Fruit fly (Drosophila melanogaster) whole organism, embryonic: ENCODE measurements around the gene Uck.

Source experiments
- ATbp ChIP-seq: fragments of 200-800 bp; sonication (Bioruptor generic); optimal IDR thresholded peaks from 2 replicates; lab custom pipeline; 2017; ENCODE audit warnings: missing biosample characterization, mild to moderate bottlenecking, missing genetic modification characterization, missing genetic modification reagents
- Ada2b ChIP-seq: fragments of 200-800 bp; sonication (Bioruptor generic); IDR thresholded peaks from 2 replicates; pipeline ENCODE4 v1.3.6; 2022; ENCODE audit warnings: missing biosample characterization, missing genetic modification characterization
- C15 ChIP-seq: fragments of 200-800 bp; sonication (Bioruptor generic); IDR thresholded peaks from 3 replicates; pipeline ENCODE4 v1.3.6; 2022; ENCODE audit warnings: missing biosample characterization, missing genetic modification characterization
- CG10267 ChIP-seq: fragments of 200-800 bp; sonication (Bioruptor generic); optimal IDR thresholded peaks from 2 replicates; lab custom pipeline; 2018; ENCODE audit warnings: missing biosample characterization, mild to moderate bottlenecking, missing genetic modification characterization, moderate library complexity
- CG10979 ChIP-seq: fragments of 200-800 bp; sonication (Bioruptor generic); optimal IDR thresholded peaks from 2 replicates; lab custom pipeline; 2018; ENCODE audit warnings: missing biosample characterization, mild to moderate bottlenecking, missing genetic modification characterization, moderate library complexity
- CG11456 ChIP-seq: fragments of 200-800 bp; sonication (Bioruptor generic); IDR thresholded peaks from 3 replicates; pipeline ENCODE4 v1.3.6; 2022; ENCODE audit warnings: missing biosample characterization, missing genetic modification characterization
- CG11504 ChIP-seq: fragments of 200-800 bp; sonication (Bioruptor generic); optimal IDR thresholded peaks from 3 replicates; lab custom pipeline; 2019; ENCODE audit warnings: missing biosample characterization, mild to moderate bottlenecking, missing genetic modification characterization, moderate library complexity
- CG12942 ChIP-seq: fragments of 200-800 bp; sonication (Bioruptor generic); optimal IDR thresholded peaks from 3 replicates; lab custom pipeline; 2016; ENCODE audit warnings: missing biosample characterization, missing genetic modification characterization
- CG14441 ChIP-seq: fragments of 200-800 bp; sonication (Bioruptor generic); IDR thresholded peaks from 2 replicates; pipeline ENCODE4 v1.3.6; 2022; ENCODE audit warnings: missing biosample characterization, missing genetic modification characterization
- CG14667 ChIP-seq: fragments of 200-800 bp; sonication (Bioruptor generic); IDR thresholded peaks from 2 replicates; pipeline ENCODE4 v1.3.6; 2022; ENCODE audit warnings: missing biosample characterization, missing genetic modification characterization
- CG14860 ChIP-seq: fragments of 200-800 bp; sonication (Bioruptor generic); IDR thresholded peaks from 3 replicates; pipeline ENCODE4 v1.3.6; 2022; ENCODE audit warnings: missing biosample characterization, missing genetic modification characterization; ENCODE audit not compliant: partially characterized antibody
- CG15011 ChIP-seq: fragments of 200-800 bp; sonication (Bioruptor generic); optimal IDR thresholded peaks from 3 replicates; lab custom pipeline; 2018; ENCODE audit warnings: missing biosample characterization, mild to moderate bottlenecking, missing genetic modification characterization
- CG16815 ChIP-seq: fragments of 200-800 bp; sonication (Bioruptor generic); optimal IDR thresholded peaks from 3 replicates; lab custom pipeline; 2017; ENCODE audit warnings: missing biosample characterization, mild to moderate bottlenecking, missing genetic modification characterization
- CG17359 ChIP-seq: fragments of 200-800 bp; sonication (Bioruptor generic); optimal IDR thresholded peaks from 3 replicates; lab custom pipeline; 2018; ENCODE audit warnings: missing biosample characterization, mild to moderate bottlenecking, missing genetic modification characterization, moderate library complexity
- CG17361 ChIP-seq: fragments of 200-800 bp; sonication (Bioruptor generic); IDR thresholded peaks from 3 replicates; pipeline ENCODE4 v1.3.6; 2022; ENCODE audit warnings: missing biosample characterization, missing genetic modification characterization
- CG31365 ChIP-seq: fragments of 200-800 bp; sonication (Bioruptor generic); optimal IDR thresholded peaks from 2 replicates; lab custom pipeline; 2018; ENCODE audit warnings: missing biosample characterization, mild to moderate bottlenecking, missing genetic modification characterization
- CG3281 ChIP-seq: fragments of 200-800 bp; sonication (Bioruptor generic); optimal IDR thresholded peaks from 3 replicates; lab custom pipeline; 2017; ENCODE audit warnings: missing biosample characterization, mild to moderate bottlenecking, missing genetic modification characterization
- CG4328 ChIP-seq: fragments of 200-800 bp; sonication (Bioruptor generic); optimal IDR thresholded peaks from 3 replicates; lab custom pipeline; 2017; ENCODE audit warnings: missing biosample characterization, missing genetic modification reagents, missing genetic modification characterization
- CG6813 ChIP-seq: fragments of 200-800 bp; sonication (Bioruptor generic); optimal IDR thresholded peaks from 2 replicates; lab custom pipeline; 2017; ENCODE audit warnings: missing biosample characterization, missing genetic modification characterization, mild to moderate bottlenecking, moderate library complexity, missing genetic modification reagents
- CG7786 ChIP-seq: fragments of 200-800 bp; sonication (Bioruptor generic); optimal IDR thresholded peaks from 2 replicates; lab custom pipeline; 2016; ENCODE audit warnings: missing biosample characterization, missing genetic modification characterization
- CG9727 ChIP-seq: fragments of 200-800 bp; sonication (Bioruptor generic); optimal IDR thresholded peaks from 3 replicates; lab custom pipeline; 2017; ENCODE audit warnings: missing biosample characterization, mild to moderate bottlenecking, missing genetic modification characterization
- CkIIα-i1 ChIP-seq: fragments of 200-800 bp; sonication (Bioruptor generic); IDR thresholded peaks from 2 replicates; pipeline ENCODE4 v1.3.6; 2022; ENCODE audit warnings: missing biosample characterization, missing genetic modification characterization
- D19A ChIP-seq: fragments of 200-800 bp; optimal IDR thresholded peaks from 3 replicates; lab custom pipeline; 2019; ENCODE audit warnings: missing biosample characterization, mild to moderate bottlenecking, missing genetic modification characterization, moderate library complexity
- Dfd ChIP-seq, 2 experiments: fragments of >200 bp; optimal IDR thresholded peaks; 2 replicates each; lab custom pipeline; 2017; ENCODE audit warnings: missing biosample characterization in 2 of 2, missing genetic modification characterization in 2 of 2
- Dref ChIP-seq: fragments of 200-800 bp; sonication (Bioruptor generic); IDR thresholded peaks from 2 replicates; pipeline ENCODE4 v1.3.6; 2022; ENCODE audit warnings: missing biosample characterization, missing genetic modification characterization
- Fer3 ChIP-seq: fragments of 200-800 bp; sonication (Bioruptor generic); optimal IDR thresholded peaks from 2 replicates; lab custom pipeline; 2018; ENCODE audit warnings: missing biosample characterization, mild to moderate bottlenecking, missing genetic modification characterization, moderate library complexity
- HHEX ChIP-seq: fragments of 200-800 bp; sonication (Bioruptor generic); optimal IDR thresholded peaks from 3 replicates; lab custom pipeline; 2017; ENCODE audit warnings: missing biosample characterization, mild to moderate bottlenecking, missing genetic modification characterization, missing genetic modification reagents
- Hr39 ChIP-seq: fragments of >200 bp; optimal IDR thresholded peaks from 2 replicates; lab custom pipeline; 2017
- Hr78 ChIP-seq, 2 experiments: fragments of 200-800 bp in 1 of 2; fragments of >200 bp in 1 of 2; sonication (Bioruptor generic) in 1 of 2; optimal IDR thresholded peaks; 2 replicates each; lab custom pipeline; 2017 to 2019; ENCODE audit warnings: missing biosample characterization in 2 of 2, missing genetic modification characterization in 2 of 2, mild to moderate bottlenecking in 1 of 2, moderate library complexity in 1 of 2
- NC2β ChIP-seq: fragments of 200-800 bp; sonication (Bioruptor generic); optimal IDR thresholded peaks from 2 replicates; lab custom pipeline; 2016; ENCODE audit warnings: missing biosample characterization, missing genetic modification characterization
- Nf-YB ChIP-seq: fragments of 200-800 bp; sonication (Bioruptor generic); optimal IDR thresholded peaks from 3 replicates; lab custom pipeline; 2019; ENCODE audit warnings: missing biosample characterization, mild to moderate bottlenecking, missing genetic modification characterization, moderate library complexity
- Sox100B ChIP-seq: fragments of 200-800 bp; sonication (Bioruptor generic); optimal IDR thresholded peaks from 3 replicates; lab custom pipeline; 2018; ENCODE audit warnings: missing biosample characterization, mild to moderate bottlenecking, missing genetic modification characterization
- Ssrp ChIP-seq: fragments of 200-800 bp; sonication (Bioruptor generic); optimal IDR thresholded peaks from 2 replicates; lab custom pipeline; 2018; ENCODE audit warnings: missing biosample characterization, mild to moderate bottlenecking, missing genetic modification characterization, moderate library complexity
- bsh ChIP-seq, 2 experiments: fragments of 200-800 bp; sonication (Bioruptor generic); optimal IDR thresholded peaks; 2 replicates each; lab custom pipeline; 2017 to 2018; ENCODE audit warnings: mild to moderate bottlenecking in 2 of 2, missing biosample characterization in 2 of 2, missing genetic modification characterization in 2 of 2, moderate library complexity in 1 of 2
- cas ChIP-seq: fragments of 200-800 bp; sonication (Bioruptor generic); IDR thresholded peaks from 2 replicates; pipeline ENCODE4 v1.3.6; 2022; ENCODE audit warnings: missing biosample characterization, missing genetic modification characterization
- cwo ChIP-seq: fragments of 200-800 bp; sonication (Bioruptor generic); optimal IDR thresholded peaks from 3 replicates; lab custom pipeline; 2017; ENCODE audit warnings: missing biosample characterization, missing genetic modification characterization, mild to moderate bottlenecking, moderate library complexity, missing genetic modification reagents
- dpn ChIP-seq, 2 experiments: fragments of 200-800 bp; sonication (Bioruptor generic); optimal IDR thresholded peaks; 3 replicates each; lab custom pipeline; 2016; ENCODE audit warnings: missing biosample characterization in 2 of 2, missing genetic modification characterization in 2 of 2
- en ChIP-seq: fragments of 200-800 bp; sonication (Bioruptor generic); optimal IDR thresholded peaks from 2 replicates; lab custom pipeline; 2016; ENCODE audit warnings: missing biosample characterization, missing genetic modification characterization
- gem ChIP-seq: fragments of 200-800 bp; sonication (Bioruptor generic); optimal IDR thresholded peaks from 2 replicates; lab custom pipeline; 2019; ENCODE audit warnings: missing biosample characterization, mild to moderate bottlenecking, missing genetic modification characterization, moderate library complexity
- hkb ChIP-seq, 2 experiments: fragments of 200-800 bp in 1 of 2; fragments of >200 bp in 1 of 2; sonication (Bioruptor generic) in 1 of 2; IDR thresholded peaks in 1 of 2; optimal IDR thresholded peaks in 1 of 2; 2 replicates each; pipeline versions ENCODE4 v1.3.6 to Lab custom; 2017 to 2022; ENCODE audit warnings: missing biosample characterization in 1 of 2, missing genetic modification characterization in 1 of 2
- lola ChIP-seq, 3 experiments: fragments of >200 bp in 2 of 3; fragments of 200-800 bp in 1 of 3; sonication (Bioruptor generic) in 1 of 3; optimal IDR thresholded peaks; 2 replicates each; lab custom pipeline; 2017 to 2019; ENCODE audit warnings: missing biosample characterization in 3 of 3, missing genetic modification characterization in 3 of 3, mild to moderate bottlenecking in 1 of 3, moderate library complexity in 1 of 3
- nmo ChIP-seq: fragments of 200-800 bp; sonication (Bioruptor generic); optimal IDR thresholded peaks from 2 replicates; lab custom pipeline; 2018; ENCODE audit warnings: missing biosample characterization, mild to moderate bottlenecking, missing genetic modification characterization, moderate library complexity
- org-1 ChIP-seq: fragments of 200-800 bp; sonication (Bioruptor generic); optimal IDR thresholded peaks from 2 replicates; lab custom pipeline; 2017; ENCODE audit warnings: missing biosample characterization, missing genetic modification characterization
- prd ChIP-seq, 3 experiments: fragments of >200 bp in 2 of 3; fragments of 200-800 bp in 1 of 3; sonication (Bioruptor generic) in 1 of 3; optimal IDR thresholded peaks in 2 of 3; IDR thresholded peaks in 1 of 3; 2 replicates in 2 of 3; 3 replicates in 1 of 3; pipeline versions ENCODE4 v1.3.6 to Lab custom; 2017 to 2022; ENCODE audit warnings: missing biosample characterization in 1 of 3, missing genetic modification characterization in 1 of 3
- ro ChIP-seq: fragments of 200-800 bp; sonication (Bioruptor generic); IDR thresholded peaks from 2 replicates; pipeline ENCODE4 v1.3.6; 2022; ENCODE audit warnings: missing biosample characterization, missing genetic modification characterization
- slbo ChIP-seq: fragments of 200-800 bp; sonication (Bioruptor generic); IDR thresholded peaks from 2 replicates; pipeline ENCODE4 v1.3.6; 2022; ENCODE audit warnings: missing biosample characterization, missing genetic modification characterization
- tna ChIP-seq: fragments of 200-800 bp; sonication (Bioruptor generic); IDR thresholded peaks from 2 replicates; pipeline ENCODE4 v1.3.6; 2022; ENCODE audit warnings: missing biosample characterization, missing genetic modification characterization; ENCODE audit not compliant: partially characterized antibody
- vnd ChIP-seq: fragments of 200-800 bp; sonication (Bioruptor generic); IDR thresholded peaks from 3 replicates; pipeline ENCODE4 v1.3.6; 2022; ENCODE audit warnings: missing biosample characterization, missing genetic modification characterization; ENCODE audit not compliant: partially characterized antibody
- wdn ChIP-seq: fragments of 200-800 bp; sonication (Bioruptor generic); IDR thresholded peaks from 2 replicates; pipeline ENCODE4 v1.3.6; 2022; ENCODE audit warnings: missing biosample characterization, missing genetic modification characterization

The Uck gene

dm6 chr3R:24298534-24298936 lies 8.6 kb downstream of the Uck start (continued):
- TF ChIP-seq Ssrp (tag; lab: Kevin White, UChicago) (peak; percentile 30), C15 (GFP tag; lab: Robert Waterston, UW) (no peak), Sox100B (peak; percentile 35), D19A (peak; percentile 62), CG17361 (GFP tag; lab: Robert Waterston, UW) (peak; percentile 31; the same call in 1 of the 3 replicates), CG3281 (GFP tag; lab: Kevin White, UChicago) (no peak), CG14441 (GFP tag; lab: Robert Waterston, UW) (peak; percentile 49), CG6813 (GFP tag; lab: Kevin White, UChicago) (peak; percentile 7), CG10267 (tag; lab: Kevin White, UChicago) (peak; percentile 12), Dfd (GFP tag; optimal IDR thresholded peaks at IDR 0.05; lab: Kevin White, UChicago) (no peak), CG7786 (GFP tag; lab: Kevin White, UChicago) (no peak), CG10979 (tag; lab: Kevin White, UChicago) (peak; percentile 33), nmo (GFP tag; lab: Kevin White, UChicago) (peak; percentile 24), ATbp (GFP tag; lab: Kevin White, UChicago) (peak; percentile 39), CG4328 (GFP tag; lab: Kevin White, UChicago) (no peak), CG14860 (GFP tag; lab: Robert Waterston, UW) (no peak), prd (optimal IDR thresholded peaks at IDR 0.05; lab: Kevin White, UChicago) (no peak), prd (GFP tag; IDR thresholded peaks at IDR 0.05; lab: Robert Waterston, UW) (peak; percentile 9; the same call in 1 of the 3 replicates), gem (tag; lab: Kevin White, UChicago) (peak; percentile 55), slbo (GFP tag; lab: Robert Waterston, UW) (peak; percentile 11; the same call in 1 of the 2 replicates), Hr78 (GFP tag; optimal IDR thresholded peaks at IDR 0.05; lab: Kevin White, UChicago) (no peak), Fer3 (no peak), CG15011 (peak; percentile 10), bsh (GFP tag; optimal IDR thresholded peaks at IDR 0.05; lab: Kevin White, UChicago) (peak in 1 of 2 experiments; percentile 60), CkIIα-i1 (no peak), Dref (GFP tag; lab: Robert Waterston, UW) (no peak), CG16815 (GFP tag; lab: Kevin White, UChicago) (peak; percentile 13), NC2β (GFP tag; lab: Kevin White, UChicago) (no peak), hkb (optimal IDR thresholded peaks at IDR 0.05; lab: Kevin White, UChicago) (no peak), hkb (GFP tag; IDR thresholded peaks at IDR 0.05; lab: Robert Waterston, UW) (peak; percentile 48), lola (GFP tag; optimal IDR thresholded peaks at IDR 0.05; lab: Kevin White, UChicago) (peak in 1 of 3 experiments; percentile 25), CG14667 (GFP tag; lab: Robert Waterston, UW) (no peak), CG17359 (tag; lab: Kevin White, UChicago) (peak; percentile 31), CG12942 (GFP tag; lab: Kevin White, UChicago) (peak; percentile 7), CG11456 (GFP tag; lab: Robert Waterston, UW) (no peak), en (GFP tag; lab: Kevin White, UChicago) (no peak), wdn (GFP tag; lab: Robert Waterston, UW) (no peak), Ada2b (GFP tag; lab: Robert Waterston, UW) (no peak), CG9727 (peak; percentile 17), cwo (no peak), ro (GFP tag; lab: Robert Waterston, UW) (no peak), CG11504 (tag; lab: Kevin White, UChicago) (peak; percentile 39), CG31365 (no peak), Nf-YB (GFP tag; lab: Kevin White, UChicago) (no peak), Hr39 (lab: Kevin White, UChicago) (no peak), tna (GFP tag; lab: Robert Waterston, UW) (no peak), org-1 (GFP tag; lab: Kevin White, UChicago) (no peak), vnd (GFP tag; lab: Robert Waterston, UW) (no peak), cas (GFP tag; lab: Robert Waterston, UW) (no peak), HHEX (GFP tag; lab: Kevin White, UChicago) (peak; percentile 2), dpn (GFP tag; optimal IDR thresholded peaks at IDR 0.05; lab: Kevin White, UChicago) (no peak)
